Worm (Caenorhabditis elegans) whole organism, L2 larva: ENCODE measurements around the gene ocr-1.

Experiments
- C34F6.9 ChIP-seq: fragments of 150-350 bp; optimal IDR thresholded peaks from 2 replicates; lab custom pipeline; 2014; ENCODE audit warnings: missing biosample characterization, missing genetic modification characterization
- ceh-82 ChIP-seq: fragments of 150-350 bp; optimal IDR thresholded peaks from 2 replicates; lab custom pipeline; 2014; ENCODE audit warnings: missing biosample characterization, missing genetic modification characterization
- gmeb-1 ChIP-seq: fragments of 150-350 bp; optimal IDR thresholded peaks from 2 replicates; lab custom pipeline; 2014; ENCODE audit warnings: missing biosample characterization, missing genetic modification characterization
- lin-39 ChIP-seq: fragments of 150-350 bp; optimal IDR thresholded peaks from 2 replicates; lab custom pipeline; 2014; ENCODE audit warnings: missing biosample characterization, missing genetic modification reagents, missing genetic modification characterization
- lsy-2 ChIP-seq, 2 experiments: fragments of 150-350 bp in 1 of 2; sonication (generic microtip) in 1 of 2; optimal IDR thresholded peaks; 2 replicates each; lab custom pipeline; 2014 to 2017; ENCODE audit warnings: missing biosample characterization in 2 of 2, missing genetic modification characterization in 2 of 2
- nhr-129 ChIP-seq: fragments of 150-350 bp; optimal IDR thresholded peaks from 2 replicates; lab custom pipeline; 2014; ENCODE audit warnings: missing biosample characterization, missing genetic modification characterization
- nhr-237 ChIP-seq: fragments of 150-350 bp; optimal IDR thresholded peaks from 2 replicates; lab custom pipeline; 2014; ENCODE audit warnings: missing biosample characterization, missing genetic modification characterization
- nhr-77 ChIP-seq: fragments of 150-350 bp; optimal IDR thresholded peaks from 2 replicates; lab custom pipeline; 2014; ENCODE audit warnings: missing biosample characterization, missing genetic modification characterization
- sem-4 ChIP-seq: fragments of 150-350 bp; optimal IDR thresholded peaks from 2 replicates; lab custom pipeline; 2014; ENCODE audit warnings: missing biosample characterization, missing genetic modification reagents, missing genetic modification characterization
- sma-9 ChIP-seq, 2 experiments: fragments of 150-350 bp in 1 of 2; sonication (generic microtip) in 1 of 2; optimal IDR thresholded peaks; 2 replicates each; lab custom pipeline; 2014 to 2016; ENCODE audit warnings: missing genetic modification characterization in 2 of 2, mild to moderate bottlenecking in 1 of 2, missing biosample characterization in 1 of 2, missing compliant biosample characterization in 1 of 2, missing genetic modification reagents in 1 of 2, moderate library complexity in 1 of 2
- snpc-4 ChIP-seq: fragments of 150-350 bp; optimal IDR thresholded peaks from 2 replicates; lab custom pipeline; 2014; ENCODE audit warnings: missing biosample characterization, missing genetic modification characterization
- unc-55 ChIP-seq: fragments of 150-350 bp; sonication (generic microtip); optimal IDR thresholded peaks from 3 replicates; lab custom pipeline; 2014; ENCODE audit warnings: missing biosample characterization, missing genetic modification reagents, missing genetic modification characterization
- zag-1 ChIP-seq: fragments of 150-350 bp; optimal IDR thresholded peaks from 2 replicates; lab custom pipeline; 2014; ENCODE audit warnings: missing biosample characterization, missing genetic modification characterization
- ztf-1 ChIP-seq: fragments of 200-800 bp; sonication (Bioruptor generic); conservative IDR thresholded peaks from 2 replicates; pipeline ENCODE4 v1.3.6; 2022; ENCODE audit warnings: missing genetic modification characterization, missing compliant biosample characterization
- ztf-4 ChIP-seq: fragments of 150-350 bp; optimal IDR thresholded peaks from 2 replicates; lab custom pipeline; 2014; ENCODE audit warnings: missing biosample characterization, missing genetic modification characterization

Gene ocr-1

ce11 chrV:10811763-10812162 lies 47.6 kb downstream of the ocr-1 start, which contains the start of gene C29A12.22:
Gene C29A12.22 (plus strand): TSS chrV:10812063.
- TF ChIP-seq nhr-77 = no peak
- no peak for TF ChIP-seq ceh-82 (tag; lab: Kevin White, UChicago)
- TF ChIP-seq ztf-4 = no peak
- TF ChIP-seq lin-39 (tag; lab: Kevin White, UChicago) = no peak

- TF ChIP-seq ztf-1 (GFP tag; lab: Robert Waterston, UW) (no peak), unc-55 (GFP tag; lab: Kevin White, UChicago) (peak; percentile 45), C34F6.9 (peak; percentile 22), nhr-237 (no peak), gmeb-1 (tag; lab: Kevin White, UChicago) (peak; percentile 41), lsy-2 (tag; optimal IDR thresholded peaks at IDR 0.05; lab: Kevin White, UChicago) (peak in 1 of 2 experiments; percentile 36), nhr-129 (peak; percentile 39)
Measured at ce11 chrV:10813425-10814156, 49.4 kb downstream of the ocr-1 start, which contains the start of the genes C29A12.1 and lig-1. Gene C29A12.1 (minus strand): TSS chrV:10813487. Gene lig-1 (plus strand): TSS chrV:10814106.

ce11 chrV:10814333-10814732 lies 50.2 kb downstream of the ocr-1 start:
- TF ChIP-seq zag-1 (tag; lab: Kevin White, UChicago) = no peak

ce11 chrV:10816831-10817230 lies 52.7 kb downstream of the ocr-1 start:
- TF ChIP-seq snpc-4 = no peak
- no peak for TF ChIP-seq sma-9 (GFP tag; optimal IDR thresholded peaks at IDR 0.05; lab: Kevin White, UChicago)
- TF ChIP-seq sma-9 (tag; optimal IDR thresholded peaks at IDR 0.05; lab: Kevin White, UChicago) = no peak
- TF ChIP-seq sem-4 (tag; lab: Kevin White, UChicago) = no peak
